Fruit fly (Drosophila melanogaster) Kc167 (cell line): ENCODE results near the gene CG6567.

Experiments used
- Myc ChIP-seq: fragments of >200 bp; optimal IDR thresholded peaks from 2 replicates; lab custom pipeline; 2017; ENCODE audit warnings: missing external identifiers
- Sin3A ChIP-seq: fragments of >200 bp; optimal IDR thresholded peaks from 2 replicates; lab custom pipeline; 2018; ENCODE audit warnings: missing external identifiers
- h ChIP-seq: fragments of >200 bp; optimal IDR thresholded peaks from 3 replicates; lab custom pipeline; 2018; ENCODE audit warnings: missing external identifiers
- insv ChIP-seq: fragments of >200 bp; optimal IDR thresholded peaks from 3 replicates; lab custom pipeline; 2018; ENCODE audit warnings: missing external identifiers
- psq ChIP-seq: fragments of >200 bp; optimal IDR thresholded peaks from 2 replicates; lab custom pipeline; 2017; ENCODE audit warnings: missing external identifiers
- ttk ChIP-seq: sonication (Bioruptor generic); optimal IDR thresholded peaks from 2 replicates; lab custom pipeline; 2017; ENCODE audit warnings: missing external identifiers

Gene CG6567

dm6 chr3R:10881824-10882559 is 27.7 kb upstream of the CG6567 start, which contains the start of gene Tpc1:
Gene Tpc1 (minus strand): TSS chr3R:10882188.
- TF ChIP-seq insv (lab: Kevin White, UChicago) (no peak), ttk (lab: Kevin White, UChicago) (no peak), Sin3A (no peak), Myc (lab: Kevin White, UChicago) (no peak), psq (lab: Kevin White, UChicago) (no peak), h (lab: Kevin White, UChicago) (no peak)

- TF ChIP-seq Myc (lab: Kevin White, UChicago) = no peak
Observed at dm6 chr3R:10879219-10879618, 25.0 kb upstream of the CG6567 start, which contains the start of gene CG14695. Gene CG14695 (minus strand): TSS chr3R:10879319.

- TF ChIP-seq ttk (lab: Kevin White, UChicago) = no peak
- TF ChIP-seq h (lab: Kevin White, UChicago) = no peak
- no peak for TF ChIP-seq insv (lab: Kevin White, UChicago)
- no peak for TF ChIP-seq Sin3A
- no peak for TF ChIP-seq Myc (lab: Kevin White, UChicago)
- no peak for TF ChIP-seq psq (lab: Kevin White, UChicago)
Observed at dm6 chr3R:10878628-10879027, 24.4 kb upstream of the CG6567 start.

dm6 chr3R:10877808-10878207 is 23.6 kb upstream of the CG6567 start:
- TF ChIP-seq h (lab: Kevin White, UChicago) (no peak), psq (lab: Kevin White, UChicago) (no peak), Sin3A (no peak), ttk (lab: Kevin White, UChicago) (no peak), Myc (lab: Kevin White, UChicago) (no peak), insv (lab: Kevin White, UChicago) (no peak)

- TF ChIP-seq Myc (lab: Kevin White, UChicago) (no peak), insv (lab: Kevin White, UChicago) (no peak), psq (lab: Kevin White, UChicago) (no peak), ttk (lab: Kevin White, UChicago) (no peak), h (lab: Kevin White, UChicago) (no peak), Sin3A (no peak)
Observed at dm6 chr3R:10875515-10876434, 21.5 kb upstream of the CG6567 start, which contains the start of gene Sodh2. Gene Sodh2 (plus strand): TSS chr3R:10876384.

- TF ChIP-seq Sin3A (no peak), ttk (lab: Kevin White, UChicago) (no peak), Myc (lab: Kevin White, UChicago) (no peak), psq (lab: Kevin White, UChicago) (no peak), insv (lab: Kevin White, UChicago) (no peak), h (lab: Kevin White, UChicago) (no peak)
Observed at dm6 chr3R:10872820-10873219, 18.6 kb upstream of the CG6567 start, which contains the start of gene CG4596. Gene CG4596 (plus strand): TSS chr3R:10873038.

- TF ChIP-seq psq (lab: Kevin White, UChicago) = no peak
- no peak for TF ChIP-seq ttk (lab: Kevin White, UChicago)
- TF ChIP-seq insv (lab: Kevin White, UChicago) = no peak
- TF ChIP-seq Sin3A = no peak
- TF ChIP-seq h (lab: Kevin White, UChicago) = no peak
- no peak for TF ChIP-seq Myc (lab: Kevin White, UChicago)
Observed at dm6 chr3R:10872148-10872783, 18.0 kb upstream of the CG6567 start, which contains the start of gene Fdh. Gene Fdh (minus strand): TSS chr3R:10872381.

- no peak for TF ChIP-seq Sin3A
Observed at dm6 chr3R:10870561-10870960, 16.3 kb upstream of the CG6567 start.

dm6 chr3R:10868427-10868962 is 14.2 kb upstream of the CG6567 start, which contains the start of the genes SelR and Tsp86D:
Gene SelR (minus strand): TSS chr3R:10868642.
Gene Tsp86D (plus strand): TSS chr3R:10868708.
- TF ChIP-seq Sin3A (no peak), h (lab: Kevin White, UChicago) (no peak), ttk (lab: Kevin White, UChicago) (no peak), psq (lab: Kevin White, UChicago) (no peak), Myc (lab: Kevin White, UChicago) (no peak), insv (lab: Kevin White, UChicago) (no peak)

- TF ChIP-seq ttk (lab: Kevin White, UChicago) (no peak), Sin3A (no peak), h (lab: Kevin White, UChicago) (no peak), insv (lab: Kevin White, UChicago) (no peak), psq (lab: Kevin White, UChicago) (no peak), Myc (lab: Kevin White, UChicago) (no peak)
Observed at dm6 chr3R:10863956-10864355, 9.7 kb upstream of the CG6567 start.

dm6 chr3R:10863446-10863819 is 9.2 kb upstream of the CG6567 start:
- TF ChIP-seq Sin3A = no peak
- TF ChIP-seq Myc (lab: Kevin White, UChicago) = no peak
- no peak for TF ChIP-seq h (lab: Kevin White, UChicago)
- TF ChIP-seq psq (lab: Kevin White, UChicago) = no peak
- no peak for TF ChIP-seq insv (lab: Kevin White, UChicago)
- no peak for TF ChIP-seq ttk (lab: Kevin White, UChicago)
